Fruit fly (Drosophila melanogaster): ENCODE data around the gene MTA1-like.
A peak's percentile ranks its signal among the peaks of the same experiment; 100 is the strongest.

MTA1-like gene

dm6 chr3R:5658984-5659802, 10.7 kb upstream of the MTA1-like start (continued):
- peak; percentile 25 for TF ChIP-seq zen (tag; optimal IDR thresholded peaks at IDR 0.05)
- TF ChIP-seq cg (GFP tag; optimal IDR thresholded peaks at IDR 0.05), result peak; percentile 94
- TF ChIP-seq CG13624 (GFP tag; optimal IDR thresholded peaks at IDR 0.05), result no peak
- peak; percentile 4 for TF ChIP-seq ab (GFP tag; optimal IDR thresholded peaks at IDR 0.05)
- peak; percentile 20; the same call in 1 of the 3 replicates for TF ChIP-seq CG34422 (GFP tag; IDR thresholded peaks at IDR 0.05)
- no peak for TF ChIP-seq CG4617 (GFP tag; optimal IDR thresholded peaks at IDR 0.05; ENCODE audit: borderline replicate concordance)
- TF ChIP-seq NC2α (GFP tag; optimal IDR thresholded peaks at IDR 0.05), result no peak
- no peak for TF ChIP-seq CG42726 (GFP tag; IDR thresholded peaks at IDR 0.05; ENCODE audit: partially characterized antibody)
- TF ChIP-seq trem (tag; optimal IDR thresholded peaks at IDR 0.05), result no peak
- no peak for TF ChIP-seq pan (optimal IDR thresholded peaks at IDR 0.05)
- peak in 1 of 2 experiments; percentile 19 for TF ChIP-seq pan (GFP tag; optimal IDR thresholded peaks at IDR 0.05 in 1 of 2, IDR thresholded peaks at IDR 0.05 in 1 of 2)
- no peak for TF ChIP-seq CG14667 (GFP tag; IDR thresholded peaks at IDR 0.05)
- peak; percentile 31; the same call in 1 of the 2 replicates for TF ChIP-seq vvl (GFP tag; IDR thresholded peaks at IDR 0.05)
- no peak for TF ChIP-seq Ptx1 (GFP tag; IDR thresholded peaks at IDR 0.05)
- no peak for TF ChIP-seq CG31388 (GFP tag; optimal IDR thresholded peaks at IDR 0.05)
- TF ChIP-seq CG12155 (GFP tag; optimal IDR thresholded peaks at IDR 0.05), result no peak
- peak; percentile 4 for TF ChIP-seq kni (GFP tag; optimal IDR thresholded peaks at IDR 0.05)
- TF ChIP-seq CG2202 (tag; optimal IDR thresholded peaks at IDR 0.05), result no peak
- TF ChIP-seq mirr (GFP tag; optimal IDR thresholded peaks at IDR 0.05), result no peak
- TF ChIP-seq ERR (GFP tag; optimal IDR thresholded peaks at IDR 0.05), result peak; percentile 1
- TF ChIP-seq CG15479 (GFP tag; optimal IDR thresholded peaks at IDR 0.05), result peak; percentile 56
- TF ChIP-seq bbx (GFP tag; IDR thresholded peaks at IDR 0.05; ENCODE audit: partially characterized antibody), result peak; percentile 40
- no peak for TF ChIP-seq CG17912 (GFP tag; optimal IDR thresholded peaks at IDR 0.05)
- 0 out of 2 replicates have a peak, but pooled peaks have one; percentile 21 for TF ChIP-seq crol (GFP tag; IDR thresholded peaks at IDR 0.05)
- peak; percentile 6 for TF ChIP-seq Fer1 (GFP tag; optimal IDR thresholded peaks at IDR 0.05)
- no peak for TF ChIP-seq CG11696 (GFP tag; IDR thresholded peaks at IDR 0.05)
- peak; percentile 69 for TF ChIP-seq Med (GFP tag)
- TF ChIP-seq row (GFP tag; IDR thresholded peaks at IDR 0.05), result peak; percentile 28; the same call in 1 of the 3 replicates
- no peak for TF ChIP-seq Hr78 (GFP tag; optimal IDR thresholded peaks at IDR 0.05)
- no peak for TF ChIP-seq tup (GFP tag; optimal IDR thresholded peaks at IDR 0.05)
- TF ChIP-seq shn (GFP tag; optimal IDR thresholded peaks at IDR 0.05), result no peak
- TF ChIP-seq tin (GFP tag; optimal IDR thresholded peaks at IDR 0.05), result no peak
- TF ChIP-seq zen2 (GFP tag; IDR thresholded peaks at IDR 0.05; ENCODE audit: partially characterized antibody), result no peak; the same call in 2 of the 3 replicates
- TF ChIP-seq chinmo (GFP tag; IDR thresholded peaks at IDR 0.05; ENCODE audit: partially characterized antibody), result 0 out of 4 replicates have a peak, but pooled peaks have one; percentile 23
- TF ChIP-seq Adf1 (GFP tag; IDR thresholded peaks at IDR 0.05), result peak; percentile 40; the same call in 1 of the 2 replicates
- 0 out of 3 replicates have a peak, but pooled peaks have one; percentile 11 for TF ChIP-seq Aef1 (GFP tag; IDR thresholded peaks at IDR 0.05)
- peak; percentile 54 for TF ChIP-seq amos (GFP tag; IDR thresholded peaks at IDR 0.05; ENCODE audit: partially characterized antibody)
- peak; percentile 49 for TF ChIP-seq Meics (GFP tag; optimal IDR thresholded peaks at IDR 0.05)
- no peak for TF ChIP-seq CG2875 (GFP tag; optimal IDR thresholded peaks at IDR 0.05)
- peak; percentile 17; the same call in 1 of the 2 replicates for TF ChIP-seq MBD-R2 (GFP tag; IDR thresholded peaks at IDR 0.05)
- peak; percentile 60 for TF ChIP-seq sens (GFP tag)
- TF ChIP-seq pros (GFP tag; optimal IDR thresholded peaks at IDR 0.05), result no peak
- peak; percentile 26 for TF ChIP-seq Rfx (GFP tag; IDR thresholded peaks at IDR 0.05)
- TF ChIP-seq Poxn (GFP tag; IDR thresholded peaks at IDR 0.05), result no peak
- no peak for TF ChIP-seq twi (tag; optimal IDR thresholded peaks at IDR 0.05)
- no peak for TF ChIP-seq CG8924 (tag; optimal IDR thresholded peaks at IDR 0.05)
- TF ChIP-seq CG10274 (GFP tag; optimal IDR thresholded peaks at IDR 0.05), result peak; percentile 90
- no peak for TF ChIP-seq Ets97D (GFP tag; optimal IDR thresholded peaks at IDR 0.05)
- TF ChIP-seq CG1647 (GFP tag; optimal IDR thresholded peaks at IDR 0.05), result no peak
